Fruit fly (Drosophila melanogaster) whole organism, pupa: ENCODE measurements around the gene Pi3K21B.

Experiments used
- CG10348 ChIP-seq: fragments of 200-800 bp; sonication (Bioruptor generic); IDR thresholded peaks from 2 replicates; pipeline ENCODE4 v1.3.6; 2022; ENCODE audit warnings: missing biosample characterization, missing genetic modification characterization
- CG12605 ChIP-seq: fragments of 200-800 bp; sonication (Bioruptor generic); IDR thresholded peaks from 2 replicates; pipeline ENCODE4 v1.3.6; 2022; ENCODE audit warnings: missing biosample characterization, missing genetic modification characterization
- CG13204 ChIP-seq: fragments of 200-800 bp; sonication (Bioruptor generic); optimal IDR thresholded peaks from 2 replicates; lab custom pipeline; 2018; ENCODE audit warnings: missing biosample characterization, mild to moderate bottlenecking, missing genetic modification characterization, moderate library complexity
- CG14655 ChIP-seq: fragments of 200-800 bp; sonication (Bioruptor generic); optimal IDR thresholded peaks from 3 replicates; lab custom pipeline; 2017; ENCODE audit warnings: mild to moderate bottlenecking, missing biosample characterization, missing genetic modification reagents, missing genetic modification characterization
- CG15710 ChIP-seq: fragments of 200-800 bp; sonication (Bioruptor generic); optimal IDR thresholded peaks from 2 replicates; lab custom pipeline; 2018; ENCODE audit warnings: missing biosample characterization, mild to moderate bottlenecking, missing genetic modification characterization, moderate library complexity
- CG17806 ChIP-seq: fragments of 200-800 bp; sonication (Bioruptor generic); optimal IDR thresholded peaks from 2 replicates; lab custom pipeline; 2018; ENCODE audit warnings: missing biosample characterization, mild to moderate bottlenecking, missing genetic modification characterization, moderate library complexity
- CG32121 ChIP-seq: fragments of 200-800 bp; sonication (Bioruptor generic); IDR thresholded peaks from 2 replicates; pipeline ENCODE4 v1.3.6; 2022; ENCODE audit warnings: missing biosample characterization, missing genetic modification characterization
- CG34367 ChIP-seq: fragments of 200-800 bp; sonication (Bioruptor generic); optimal IDR thresholded peaks from 2 replicates; lab custom pipeline; 2018; ENCODE audit warnings: missing biosample characterization, mild to moderate bottlenecking, missing genetic modification characterization
- CG4496 ChIP-seq: fragments of 200-800 bp; sonication (Bioruptor generic); IDR thresholded peaks from 3 replicates; pipeline ENCODE4 v1.3.6; 2022; ENCODE audit warnings: missing biosample characterization, missing genetic modification characterization
- CG8159 ChIP-seq: fragments of 200-800 bp; sonication (Bioruptor generic); optimal IDR thresholded peaks from 3 replicates; lab custom pipeline; 2018; ENCODE audit warnings: missing biosample characterization, mild to moderate bottlenecking, missing genetic modification characterization, moderate library complexity
- CG8301 ChIP-seq: fragments of 200-800 bp; sonication (Bioruptor generic); optimal IDR thresholded peaks from 2 replicates; lab custom pipeline; 2018; ENCODE audit warnings: missing biosample characterization, mild to moderate bottlenecking, missing genetic modification characterization
- CG9948 ChIP-seq: fragments of 200-800 bp; sonication (Bioruptor generic); optimal IDR thresholded peaks from 2 replicates; lab custom pipeline; 2018; ENCODE audit warnings: missing biosample characterization, mild to moderate bottlenecking, missing genetic modification characterization, moderate library complexity
- D1 ChIP-seq: fragments of 200-800 bp; sonication (Bioruptor generic); optimal IDR thresholded peaks from 2 replicates; lab custom pipeline; 2018; ENCODE audit warnings: missing biosample characterization, mild to moderate bottlenecking, missing genetic modification characterization, moderate library complexity
- EcR ChIP-seq: fragments of 200-800 bp; sonication (Bioruptor generic); optimal IDR thresholded peaks from 3 replicates; lab custom pipeline; 2019; ENCODE audit warnings: missing biosample characterization, missing genetic modification characterization, mild to moderate bottlenecking, moderate library complexity, missing genetic modification reagents
- Ets98B ChIP-seq: fragments of 200-800 bp; sonication (Bioruptor generic); IDR thresholded peaks from 2 replicates; pipeline ENCODE4 v1.3.6; 2022; ENCODE audit warnings: missing biosample characterization, missing genetic modification characterization
- Pif1A ChIP-seq: fragments of 200-800 bp; sonication (Bioruptor generic); optimal IDR thresholded peaks from 3 replicates; lab custom pipeline; 2016; ENCODE audit warnings: missing biosample characterization, missing genetic modification characterization
- Pif1B ChIP-seq: fragments of 200-800 bp; sonication (Bioruptor generic); optimal IDR thresholded peaks from 3 replicates; lab custom pipeline; 2016; ENCODE audit warnings: missing biosample characterization, missing genetic modification characterization
- Snoo ChIP-seq: fragments of 200-800 bp; sonication (Bioruptor generic); optimal IDR thresholded peaks from 3 replicates; lab custom pipeline; 2017; ENCODE audit warnings: missing biosample characterization, mild to moderate bottlenecking, missing genetic modification characterization, inconsistent platforms
- fd96Ca ChIP-seq: fragments of 200-800 bp; sonication (Bioruptor generic); IDR thresholded peaks from 3 replicates; pipeline ENCODE4 v1.3.6; 2022; ENCODE audit warnings: missing biosample characterization, missing genetic modification characterization
- gl ChIP-seq: fragments of 200-800 bp; sonication (Bioruptor generic); optimal IDR thresholded peaks from 2 replicates; lab custom pipeline; 2018; ENCODE audit warnings: missing biosample characterization, mild to moderate bottlenecking, missing genetic modification characterization
- rn ChIP-seq: fragments of 200-800 bp; sonication (Bioruptor generic); IDR thresholded peaks from 2 replicates; pipeline ENCODE4 v1.3.6; 2022; ENCODE audit warnings: missing biosample characterization, missing genetic modification characterization

Pi3K21B gene

DNA sequence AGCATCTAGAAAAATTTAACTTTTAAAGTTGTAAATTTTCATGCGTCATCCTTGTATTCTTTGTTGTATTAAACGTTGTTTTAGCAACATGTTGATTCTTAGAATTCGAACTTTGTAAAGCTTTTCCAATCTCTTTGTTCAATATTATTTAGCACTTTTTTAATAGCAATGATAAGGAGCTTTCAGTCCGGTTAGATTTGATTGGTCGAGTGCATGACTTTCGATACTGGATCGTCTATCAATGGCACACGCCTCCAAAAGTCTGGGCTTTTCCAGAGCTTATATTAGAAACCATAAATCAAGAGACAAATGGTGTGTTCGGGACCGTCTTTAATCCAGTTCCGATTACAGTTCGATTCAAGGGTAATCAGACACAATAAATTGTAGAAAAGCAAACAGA lies 22.1 kb downstream of the Pi3K21B start:
- TF ChIP-seq Ets98B: no peak
- no peak for TF ChIP-seq rn (GFP tag; lab: Robert Waterston, UW)
- TF ChIP-seq gl (tag; lab: Kevin White, UChicago): no peak
- no peak for TF ChIP-seq CG32121 (GFP tag; lab: Robert Waterston, UW)
- no peak for TF ChIP-seq Snoo
- TF ChIP-seq CG13204 (GFP tag; lab: Kevin White, UChicago): no peak
- TF ChIP-seq CG10348: no peak
- no peak for TF ChIP-seq CG17806 (tag; lab: Kevin White, UChicago)
- no peak for TF ChIP-seq Pif1A (GFP tag; lab: Kevin White, UChicago)
- TF ChIP-seq fd96Ca (GFP tag; lab: Robert Waterston, UW): no peak
- no peak for TF ChIP-seq CG4496 (GFP tag; lab: Robert Waterston, UW)
- no peak for TF ChIP-seq D1 (tag; lab: Kevin White, UChicago)

dm6 chr2L:321148-321547 lies 23.5 kb downstream of the Pi3K21B start, which contains the start of gene CG11911:
Gene CG11911 (minus strand): TSS chr2L:321248.
- TF ChIP-seq CG9948 (tag; lab: Kevin White, UChicago): no peak
- TF ChIP-seq, all 21 proteins: peak for 0

DNA sequence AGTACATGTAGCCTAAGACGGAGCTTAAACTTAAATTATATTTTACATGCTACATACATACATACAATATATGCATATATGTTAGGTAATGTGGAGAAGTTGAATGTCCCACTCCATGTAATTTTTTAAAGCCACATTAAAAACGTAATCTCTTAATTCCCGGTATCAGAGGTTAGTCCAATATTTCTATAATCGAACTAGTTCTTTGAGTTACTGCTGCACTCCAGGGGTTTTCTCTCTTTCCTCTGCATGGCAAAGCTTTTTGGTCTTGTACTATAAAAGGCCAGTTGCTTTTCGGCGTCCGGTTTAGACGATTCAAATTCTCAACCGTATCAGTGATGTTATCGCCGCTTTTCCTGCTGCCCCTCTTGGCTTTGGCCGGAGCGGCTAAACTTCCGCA lies 24.1 kb downstream of the Pi3K21B start, which contains the start of gene CG33127:
Gene CG33127, plus strand, starts transcription at position 309 of the 400 bp plus-strand sequence.
- TF ChIP-seq gl (tag; lab: Kevin White, UChicago): no peak
- no peak for TF ChIP-seq fd96Ca (GFP tag; lab: Robert Waterston, UW)
- no peak for TF ChIP-seq CG13204 (GFP tag; lab: Kevin White, UChicago)
- no peak for TF ChIP-seq CG9948 (tag; lab: Kevin White, UChicago)
- TF ChIP-seq CG8159 (tag; lab: Kevin White, UChicago): no peak
- no peak for TF ChIP-seq Pif1B (GFP tag; lab: Kevin White, UChicago)
- TF ChIP-seq Ets98B: no peak
- no peak for TF ChIP-seq Snoo

DNA sequence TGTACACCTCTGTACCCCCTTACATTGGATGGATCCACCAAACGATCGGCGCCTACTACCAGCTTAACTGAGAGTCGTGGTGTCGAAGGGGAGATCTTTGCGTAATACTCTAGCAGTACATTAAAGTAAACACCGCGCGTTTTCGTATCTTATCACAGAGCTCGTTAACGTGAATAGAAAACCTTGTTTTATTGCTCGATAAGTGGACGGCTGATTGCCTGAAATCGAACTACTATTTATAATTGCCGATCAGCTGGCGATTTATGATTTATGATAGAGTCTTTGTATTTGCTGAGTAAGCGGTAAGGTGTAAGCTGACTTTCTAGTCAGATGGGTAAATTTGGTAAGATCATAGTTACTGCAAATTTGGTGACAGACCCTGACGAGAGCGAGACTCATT lies 25.2 kb downstream of the Pi3K21B start:
- TF ChIP-seq CG15710 (tag; lab: Kevin White, UChicago) (no peak), rn (GFP tag; lab: Robert Waterston, UW) (no peak), Ets98B (no peak), Pif1A (GFP tag; lab: Kevin White, UChicago) (no peak), CG13204 (GFP tag; lab: Kevin White, UChicago) (no peak), fd96Ca (GFP tag; lab: Robert Waterston, UW) (no peak), EcR (GFP tag; lab: Kevin White, UChicago) (no peak), CG17806 (tag; lab: Kevin White, UChicago) (no peak), Pif1B (GFP tag; lab: Kevin White, UChicago) (no peak), CG10348 (no peak), CG8301 (tag; lab: Kevin White, UChicago) (no peak), CG8159 (tag; lab: Kevin White, UChicago) (no peak), CG34367 (tag; lab: Kevin White, UChicago) (no peak), D1 (tag; lab: Kevin White, UChicago) (no peak)

dm6 chr2L:329661-330060 lies 32.0 kb downstream of the Pi3K21B start, which contains the start of gene CG43755:
Gene CG43755 (minus strand): TSS chr2L:329761.
- TF ChIP-seq CG13204 (GFP tag; lab: Kevin White, UChicago): no peak
- no peak for TF ChIP-seq Pif1A (GFP tag; lab: Kevin White, UChicago)
- no peak for TF ChIP-seq gl (tag; lab: Kevin White, UChicago)
- no peak for TF ChIP-seq Snoo
- TF ChIP-seq CG9948 (tag; lab: Kevin White, UChicago): no peak
- no peak for TF ChIP-seq CG15710 (tag; lab: Kevin White, UChicago)
- no peak for TF ChIP-seq CG8159 (tag; lab: Kevin White, UChicago)
- TF ChIP-seq Pif1B (GFP tag; lab: Kevin White, UChicago): no peak
- TF ChIP-seq CG8301 (tag; lab: Kevin White, UChicago): no peak
- no peak for TF ChIP-seq CG4496 (GFP tag; lab: Robert Waterston, UW)
- no peak for TF ChIP-seq CG34367 (tag; lab: Kevin White, UChicago)
- TF ChIP-seq CG17806 (tag; lab: Kevin White, UChicago): no peak
- no peak for TF ChIP-seq CG32121 (GFP tag; lab: Robert Waterston, UW)
- TF ChIP-seq D1 (tag; lab: Kevin White, UChicago): no peak
- no peak for TF ChIP-seq rn (GFP tag; lab: Robert Waterston, UW)
- no peak for TF ChIP-seq CG12605

DNA sequence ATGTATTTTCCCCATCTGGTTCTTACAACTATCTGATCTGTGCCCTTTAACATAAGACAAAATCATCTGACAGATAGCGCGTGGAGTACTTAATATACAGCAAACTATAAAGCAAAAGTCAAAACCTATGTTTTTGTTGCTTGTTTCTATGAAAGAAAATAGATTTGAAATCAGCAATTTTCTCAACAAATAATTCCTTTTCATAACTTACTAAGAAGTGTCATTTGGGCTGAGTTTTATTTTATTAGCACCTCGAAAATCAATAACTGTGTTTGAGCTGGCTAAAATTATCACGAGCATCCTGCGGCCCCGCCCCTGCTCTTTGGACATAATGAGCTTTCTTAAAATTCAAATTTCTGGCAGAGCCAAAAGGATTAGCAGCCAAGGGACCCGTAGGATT lies 34.6 kb downstream of the Pi3K21B start, which contains the start of gene CG31921:
Gene CG31921, minus strand, starts transcription at position 101 of the 400 bp plus-strand sequence.
- TF ChIP-seq CG8159 (tag; lab: Kevin White, UChicago): no peak
- no peak for TF ChIP-seq CG8301 (tag; lab: Kevin White, UChicago)
- TF ChIP-seq rn (GFP tag; lab: Robert Waterston, UW): no peak
- no peak for TF ChIP-seq Ets98B
- no peak for TF ChIP-seq CG13204 (GFP tag; lab: Kevin White, UChicago)
- no peak for TF ChIP-seq fd96Ca (GFP tag; lab: Robert Waterston, UW)
- no peak for TF ChIP-seq CG4496 (GFP tag; lab: Robert Waterston, UW)
- no peak for TF ChIP-seq CG34367 (tag; lab: Kevin White, UChicago)
- TF ChIP-seq Snoo: no peak
- no peak for TF ChIP-seq CG17806 (tag; lab: Kevin White, UChicago)

dm6 chr2L:346781-347180 lies 49.1 kb downstream of the Pi3K21B start:
- no peak for TF ChIP-seq Pif1A (GFP tag; lab: Kevin White, UChicago)
- TF ChIP-seq Snoo: no peak
- no peak for TF ChIP-seq rn (GFP tag; lab: Robert Waterston, UW)
- TF ChIP-seq CG9948 (tag; lab: Kevin White, UChicago): no peak
- TF ChIP-seq Pif1B (GFP tag; lab: Kevin White, UChicago): no peak
- no peak for TF ChIP-seq CG14655
- no peak for TF ChIP-seq D1 (tag; lab: Kevin White, UChicago)
- TF ChIP-seq fd96Ca (GFP tag; lab: Robert Waterston, UW): no peak
- TF ChIP-seq CG17806 (tag; lab: Kevin White, UChicago): no peak
- TF ChIP-seq CG12605: no peak
- no peak for TF ChIP-seq Ets98B
- no peak for TF ChIP-seq CG4496 (GFP tag; lab: Robert Waterston, UW)
- no peak for TF ChIP-seq CG8159 (tag; lab: Kevin White, UChicago)
- no peak for TF ChIP-seq EcR (GFP tag; lab: Kevin White, UChicago)
